Fruit fly (Drosophila melanogaster) whole organism, embryonic: Measurements from ENCODE around the gene ari-1.

Source experiments
- BtbVII ChIP-seq: fragments of 200-800 bp; sonication (Bioruptor generic); optimal IDR thresholded peaks from 3 replicates; lab custom pipeline; 2017; ENCODE audit warnings: missing biosample characterization, mild to moderate bottlenecking, missing genetic modification characterization
- CG12299 ChIP-seq: fragments of 200-800 bp; sonication (Bioruptor generic); optimal IDR thresholded peaks from 2 replicates; lab custom pipeline; 2018; ENCODE audit warnings: missing biosample characterization, mild to moderate bottlenecking, missing genetic modification characterization
- CG13894 ChIP-seq: fragments of 200-800 bp; sonication (Bioruptor generic); optimal IDR thresholded peaks from 3 replicates; lab custom pipeline; 2018; ENCODE audit warnings: missing biosample characterization, mild to moderate bottlenecking, missing genetic modification characterization, moderate library complexity
- CG14965 ChIP-seq: fragments of 200-800 bp; sonication (Bioruptor generic); optimal IDR thresholded peaks from 2 replicates; lab custom pipeline; 2016; ENCODE audit warnings: missing biosample characterization, missing genetic modification characterization, borderline replicate concordance
- CG15514 ChIP-seq: fragments of 200-800 bp; sonication (Bioruptor generic); optimal IDR thresholded peaks from 3 replicates; lab custom pipeline; 2017; ENCODE audit warnings: missing biosample characterization, missing genetic modification characterization, mild to moderate bottlenecking, moderate library complexity, missing genetic modification reagents
- CG16815 ChIP-seq: fragments of 200-800 bp; sonication (Bioruptor generic); optimal IDR thresholded peaks from 3 replicates; lab custom pipeline; 2017; ENCODE audit warnings: missing biosample characterization, mild to moderate bottlenecking, missing genetic modification characterization
- CG17612 ChIP-seq: fragments of 200-800 bp; sonication (Bioruptor generic); IDR thresholded peaks from 2 replicates; pipeline ENCODE4 v1.3.6; 2022; ENCODE audit warnings: missing biosample characterization, missing genetic modification characterization
- CG1832 ChIP-seq: fragments of 200-800 bp; sonication (Bioruptor generic); optimal IDR thresholded peaks from 2 replicates; lab custom pipeline; 2017; ENCODE audit warnings: missing biosample characterization, mild to moderate bottlenecking, missing genetic modification characterization, inconsistent platforms
- CG18476 ChIP-seq: fragments of 200-800 bp; sonication (Bioruptor generic); optimal IDR thresholded peaks from 2 replicates; lab custom pipeline; 2016; ENCODE audit warnings: missing biosample characterization, mild to moderate bottlenecking, missing genetic modification characterization
- CG18619 ChIP-seq: fragments of 200-800 bp; sonication (Bioruptor generic); optimal IDR thresholded peaks from 3 replicates; lab custom pipeline; 2017; ENCODE audit warnings: missing biosample characterization, mild to moderate bottlenecking, missing genetic modification characterization
- CG2202 ChIP-seq: fragments of 200-800 bp; sonication (Bioruptor generic); optimal IDR thresholded peaks from 2 replicates; lab custom pipeline; 2018; ENCODE audit warnings: missing biosample characterization, mild to moderate bottlenecking, missing genetic modification characterization
- CG30403 ChIP-seq: fragments of 200-800 bp; sonication (Bioruptor generic); optimal IDR thresholded peaks from 3 replicates; lab custom pipeline; 2016; ENCODE audit warnings: missing biosample characterization, missing genetic modification characterization
- CG34422 ChIP-seq: fragments of 200-800 bp; sonication (Bioruptor generic); IDR thresholded peaks from 3 replicates; pipeline ENCODE4 v1.3.6; 2022; ENCODE audit warnings: missing biosample characterization, missing genetic modification characterization
- CG3838 ChIP-seq: fragments of 200-800 bp; sonication (Bioruptor generic); optimal IDR thresholded peaks from 3 replicates; lab custom pipeline; 2016; ENCODE audit warnings: missing biosample characterization, missing genetic modification characterization
- CG4424 ChIP-seq: fragments of 200-800 bp; sonication (Bioruptor generic); optimal IDR thresholded peaks from 3 replicates; lab custom pipeline; 2016; ENCODE audit warnings: missing biosample characterization, missing genetic modification characterization
- CG4617 ChIP-seq: fragments of 200-800 bp; sonication (Bioruptor generic); optimal IDR thresholded peaks from 3 replicates; lab custom pipeline; 2016; ENCODE audit warnings: missing biosample characterization, missing genetic modification characterization, borderline replicate concordance
- CG4820 ChIP-seq: fragments of 200-800 bp; sonication (Bioruptor generic); optimal IDR thresholded peaks from 3 replicates; lab custom pipeline; 2016; ENCODE audit warnings: missing biosample characterization, missing genetic modification characterization
- CG4854 ChIP-seq: fragments of 200-800 bp; sonication (Bioruptor generic); optimal IDR thresholded peaks from 2 replicates; lab custom pipeline; 2016; ENCODE audit warnings: missing biosample characterization, missing genetic modification characterization, inconsistent platforms
- CG5245 ChIP-seq: fragments of 200-800 bp; sonication (Bioruptor generic); optimal IDR thresholded peaks from 3 replicates; lab custom pipeline; 2016; ENCODE audit warnings: missing biosample characterization, missing genetic modification characterization
- CG6791 ChIP-seq: fragments of 200-800 bp; sonication (Bioruptor generic); IDR thresholded peaks from 3 replicates; pipeline ENCODE4 v1.3.6; 2022; ENCODE audit warnings: missing biosample characterization, missing genetic modification characterization; ENCODE audit not compliant: partially characterized antibody
- CG7372 ChIP-seq: fragments of 200-800 bp; sonication (Bioruptor generic); IDR thresholded peaks from 2 replicates; pipeline ENCODE4 v1.3.6; 2022; ENCODE audit warnings: missing biosample characterization, missing genetic modification characterization
- CG7928 ChIP-seq: fragments of 200-800 bp; sonication (Bioruptor generic); optimal IDR thresholded peaks from 2 replicates; lab custom pipeline; 2017; ENCODE audit warnings: missing biosample characterization, mild to moderate bottlenecking, missing genetic modification characterization
- CG9727 ChIP-seq: fragments of 200-800 bp; sonication (Bioruptor generic); optimal IDR thresholded peaks from 3 replicates; lab custom pipeline; 2017; ENCODE audit warnings: missing biosample characterization, mild to moderate bottlenecking, missing genetic modification characterization
- CkIIα-i1 ChIP-seq: fragments of 200-800 bp; sonication (Bioruptor generic); IDR thresholded peaks from 2 replicates; pipeline ENCODE4 v1.3.6; 2022; ENCODE audit warnings: missing biosample characterization, missing genetic modification characterization
- D19A ChIP-seq: fragments of 200-800 bp; optimal IDR thresholded peaks from 3 replicates; lab custom pipeline; 2019; ENCODE audit warnings: missing biosample characterization, mild to moderate bottlenecking, missing genetic modification characterization, moderate library complexity
- Dfd ChIP-seq, 2 experiments: fragments of >200 bp; optimal IDR thresholded peaks; 2 replicates each; lab custom pipeline; 2017; ENCODE audit warnings: missing biosample characterization in 2 of 2, missing genetic modification characterization in 2 of 2
- Ets97D ChIP-seq: fragments of 200-800 bp; sonication (Bioruptor generic); optimal IDR thresholded peaks from 3 replicates; lab custom pipeline; 2016; ENCODE audit warnings: missing biosample characterization, missing genetic modification characterization
- Hmx ChIP-seq: fragments of 200-800 bp; sonication (Bioruptor generic); optimal IDR thresholded peaks from 2 replicates; lab custom pipeline; 2016; ENCODE audit warnings: missing biosample characterization, missing genetic modification characterization
- Hr3 ChIP-seq: fragments of 200-800 bp; sonication (Bioruptor generic); optimal IDR thresholded peaks from 3 replicates; lab custom pipeline; 2016; ENCODE audit warnings: missing biosample characterization, missing genetic modification characterization
- Mad ChIP-seq: fragments of 200-800 bp; sonication (Bioruptor generic); optimal IDR thresholded peaks from 2 replicates; lab custom pipeline; 2016; ENCODE audit warnings: missing biosample characterization, missing genetic modification characterization
- NFAT ChIP-seq: fragments of 200-800 bp; sonication (Bioruptor generic); IDR thresholded peaks from 2 replicates; pipeline ENCODE4 v1.3.6; 2022; ENCODE audit warnings: missing biosample characterization, missing genetic modification characterization
- Ssrp ChIP-seq: fragments of 200-800 bp; sonication (Bioruptor generic); optimal IDR thresholded peaks from 2 replicates; lab custom pipeline; 2018; ENCODE audit warnings: missing biosample characterization, mild to moderate bottlenecking, missing genetic modification characterization, moderate library complexity
- Xrp1 ChIP-seq: fragments of 200-800 bp; sonication (Bioruptor generic); IDR thresholded peaks from 2 replicates; pipeline ENCODE4 v1.3.6; 2022; ENCODE audit warnings: missing biosample characterization, missing genetic modification characterization
- al ChIP-seq: fragments of 200-800 bp; sonication (Bioruptor generic); IDR thresholded peaks from 2 replicates; pipeline ENCODE4 v1.3.6; 2022; ENCODE audit warnings: missing biosample characterization, missing genetic modification characterization
- ap ChIP-seq: fragments of 200-800 bp; sonication (Bioruptor generic); IDR thresholded peaks from 2 replicates; pipeline ENCODE4 v1.3.6; 2022; ENCODE audit warnings: missing biosample characterization, missing genetic modification characterization
- croc ChIP-seq: fragments of 200-800 bp; sonication (Bioruptor generic); conservative IDR thresholded peaks from 3 replicates; pipeline ENCODE4 v1.3.6; 2022; ENCODE audit warnings: missing biosample characterization, missing genetic modification characterization
- cwo ChIP-seq: fragments of 200-800 bp; sonication (Bioruptor generic); optimal IDR thresholded peaks from 3 replicates; lab custom pipeline; 2017; ENCODE audit warnings: missing biosample characterization, missing genetic modification characterization, mild to moderate bottlenecking, moderate library complexity, missing genetic modification reagents
- disco-r ChIP-seq: fragments of 200-800 bp; sonication (Bioruptor generic); optimal IDR thresholded peaks from 2 replicates; lab custom pipeline; 2016; ENCODE audit warnings: missing biosample characterization, missing genetic modification characterization
- dpn ChIP-seq, 2 experiments: fragments of 200-800 bp; sonication (Bioruptor generic); optimal IDR thresholded peaks; 3 replicates each; lab custom pipeline; 2016; ENCODE audit warnings: missing biosample characterization in 2 of 2, missing genetic modification characterization in 2 of 2
- eve ChIP-seq, 2 experiments: fragments of >200 bp; optimal IDR thresholded peaks; 2 replicates each; lab custom pipeline; 2017; ENCODE audit warnings: missing biosample characterization in 2 of 2, missing genetic modification characterization in 2 of 2
- eyg ChIP-seq: fragments of 200-800 bp; sonication (Bioruptor generic); optimal IDR thresholded peaks from 3 replicates; lab custom pipeline; 2016; ENCODE audit warnings: missing biosample characterization, missing genetic modification characterization
- fd64A ChIP-seq: fragments of 200-800 bp; sonication (Bioruptor generic); optimal IDR thresholded peaks from 3 replicates; lab custom pipeline; 2018; ENCODE audit warnings: missing biosample characterization, mild to moderate bottlenecking, missing genetic modification characterization
- jing ChIP-seq: fragments of 200-800 bp; sonication (Bioruptor generic); optimal IDR thresholded peaks from 2 replicates; lab custom pipeline; 2018; ENCODE audit warnings: missing biosample characterization, mild to moderate bottlenecking, missing genetic modification characterization
- ken ChIP-seq: fragments of 200-800 bp; sonication (Bioruptor generic); IDR thresholded peaks from 3 replicates; pipeline ENCODE4 v1.3.6; 2022; ENCODE audit warnings: missing biosample characterization, missing genetic modification characterization
- mam ChIP-seq: fragments of 200-800 bp; sonication (Bioruptor generic); optimal IDR thresholded peaks from 3 replicates; lab custom pipeline; 2016; ENCODE audit warnings: missing biosample characterization, missing genetic modification characterization
- nom ChIP-seq: fragments of 200-800 bp; sonication (Bioruptor generic); optimal IDR thresholded peaks from 2 replicates; lab custom pipeline; 2017; ENCODE audit warnings: missing biosample characterization, missing genetic modification characterization, mild to moderate bottlenecking, moderate library complexity, missing genetic modification reagents
- ranshi ChIP-seq: fragments of 200-800 bp; sonication (Bioruptor generic); IDR thresholded peaks from 2 replicates; pipeline ENCODE4 v1.3.6; 2022; ENCODE audit warnings: missing biosample characterization, missing genetic modification characterization
- sens-2 ChIP-seq: fragments of 200-800 bp; sonication (Bioruptor generic); IDR thresholded peaks from 2 replicates; pipeline ENCODE4 v1.3.6; 2022; ENCODE audit warnings: missing biosample characterization, missing genetic modification characterization
- slou ChIP-seq: fragments of 200-800 bp; sonication (Bioruptor generic); optimal IDR thresholded peaks from 3 replicates; lab custom pipeline; 2016; ENCODE audit warnings: missing biosample characterization, missing genetic modification characterization
- sug ChIP-seq: fragments of 200-800 bp; optimal IDR thresholded peaks from 2 replicates; lab custom pipeline; 2019; ENCODE audit warnings: missing biosample characterization, mild to moderate bottlenecking, missing genetic modification characterization, moderate library complexity
- tx ChIP-seq: fragments of 200-800 bp; sonication (Bioruptor generic); optimal IDR thresholded peaks from 2 replicates; lab custom pipeline; 2016; ENCODE audit warnings: missing biosample characterization, missing genetic modification characterization

Gene ari-1

dm6 chrX:18085470-18085797 lies 52.1 kb downstream of the ari-1 start, which contains the start of gene Ada3 (continued):
- peak; percentile 39; the same call in 1 of the 3 replicates for TF ChIP-seq croc (GFP tag; lab: Robert Waterston, UW)
- peak; percentile 50 for TF ChIP-seq tx (GFP tag; lab: Kevin White, UChicago)
- TF ChIP-seq Hr3 (GFP tag; lab: Kevin White, UChicago) = peak; percentile 79
- peak; percentile 68 for TF ChIP-seq al (GFP tag; lab: Robert Waterston, UW)
- TF ChIP-seq Dfd (GFP tag; optimal IDR thresholded peaks at IDR 0.05; lab: Kevin White, UChicago) = peak in 1 of 2 experiments; percentile 23
- no peak for TF ChIP-seq jing
- TF ChIP-seq CG34422 (GFP tag; lab: Robert Waterston, UW) = peak; percentile 32; the same call in 2 of the 3 replicates
- peak; percentile 43; the same call in 1 of the 2 replicates for TF ChIP-seq ranshi
- TF ChIP-seq CG13894 (tag; lab: Kevin White, UChicago) = peak; percentile 15
- no peak for TF ChIP-seq CG14965 (GFP tag; lab: Kevin White, UChicago)
- peak; percentile 68 for TF ChIP-seq Xrp1 (GFP tag; lab: Robert Waterston, UW)
- peak; percentile 67 for TF ChIP-seq Ets97D (GFP tag; lab: Kevin White, UChicago)
- TF ChIP-seq fd64A = no peak
- TF ChIP-seq CG18476 (GFP tag; lab: Kevin White, UChicago) = peak; percentile 77
- TF ChIP-seq CG5245 = peak; percentile 41
- no peak for TF ChIP-seq eve (GFP tag; optimal IDR thresholded peaks at IDR 0.05; lab: Kevin White, UChicago)
- no peak for TF ChIP-seq CkIIα-i1 (GFP tag; lab: Robert Waterston, UW)
- no peak for TF ChIP-seq ken (GFP tag; lab: Robert Waterston, UW)
- peak; percentile 61 for TF ChIP-seq CG18619 (GFP tag; lab: Kevin White, UChicago)
- peak; percentile 6 for TF ChIP-seq CG3838 (GFP tag; lab: Kevin White, UChicago)
- peak; percentile 52 for TF ChIP-seq CG4854 (GFP tag; lab: Kevin White, UChicago)
- 0 out of 2 replicates have a peak, but pooled peaks have one; percentile 4 for TF ChIP-seq ap
- TF ChIP-seq sens-2 (GFP tag; lab: Robert Waterston, UW) = no peak
- no peak for TF ChIP-seq CG1832 (GFP tag; lab: Kevin White, UChicago)
- peak; percentile 32 for TF ChIP-seq nom (GFP tag; lab: Kevin White, UChicago)
- TF ChIP-seq D19A (tag; lab: Kevin White, UChicago) = peak; percentile 38
- peak; percentile 70 for TF ChIP-seq Hmx (GFP tag; lab: Kevin White, UChicago)
- peak; percentile 78 for TF ChIP-seq sug (tag; lab: Kevin White, UChicago)
- TF ChIP-seq eyg = peak; percentile 63
- peak; percentile 27 for TF ChIP-seq disco-r
- TF ChIP-seq BtbVII = peak; percentile 65
- TF ChIP-seq mam (GFP tag; lab: Kevin White, UChicago) = peak; percentile 83
- TF ChIP-seq dpn (GFP tag; optimal IDR thresholded peaks at IDR 0.05; lab: Kevin White, UChicago) = peak; percentile 76 to 81
- peak; percentile 21 for TF ChIP-seq CG7928
- peak; percentile 66 for TF ChIP-seq CG16815 (GFP tag; lab: Kevin White, UChicago)
- peak; percentile 87 for TF ChIP-seq CG30403
- peak; percentile 78 for TF ChIP-seq slou
- peak; percentile 31 for TF ChIP-seq CG12299 (tag; lab: Kevin White, UChicago)
- TF ChIP-seq CG15514 (GFP tag; lab: Kevin White, UChicago) = peak; percentile 59
- TF ChIP-seq CG17612 (GFP tag; lab: Robert Waterston, UW) = 0 out of 2 replicates have a peak, but pooled peaks have one; percentile 4
- TF ChIP-seq CG6791 = no peak
- TF ChIP-seq NFAT (GFP tag; lab: Robert Waterston, UW) = peak; percentile 75
- TF ChIP-seq CG4424 (GFP tag; lab: Kevin White, UChicago) = peak; percentile 87
- peak; percentile 56; the same call in 1 of the 2 replicates for TF ChIP-seq CG7372
- TF ChIP-seq Ssrp (tag; lab: Kevin White, UChicago) = peak; percentile 69
- TF ChIP-seq cwo (GFP tag; lab: Kevin White, UChicago) = peak; percentile 48
- peak; percentile 79 for TF ChIP-seq CG4617 (GFP tag; lab: Kevin White, UChicago)
- peak; percentile 68 for TF ChIP-seq CG4820 (GFP tag; lab: Kevin White, UChicago)
- peak; percentile 74 for TF ChIP-seq CG9727 (GFP tag; lab: Kevin White, UChicago)
- TF ChIP-seq Mad (GFP tag; lab: Kevin White, UChicago) = peak; percentile 54
- TF ChIP-seq CG2202 = no peak
